Worm (Caenorhabditis elegans): Measurements from ENCODE around the gene ceph-41.

DNA sequence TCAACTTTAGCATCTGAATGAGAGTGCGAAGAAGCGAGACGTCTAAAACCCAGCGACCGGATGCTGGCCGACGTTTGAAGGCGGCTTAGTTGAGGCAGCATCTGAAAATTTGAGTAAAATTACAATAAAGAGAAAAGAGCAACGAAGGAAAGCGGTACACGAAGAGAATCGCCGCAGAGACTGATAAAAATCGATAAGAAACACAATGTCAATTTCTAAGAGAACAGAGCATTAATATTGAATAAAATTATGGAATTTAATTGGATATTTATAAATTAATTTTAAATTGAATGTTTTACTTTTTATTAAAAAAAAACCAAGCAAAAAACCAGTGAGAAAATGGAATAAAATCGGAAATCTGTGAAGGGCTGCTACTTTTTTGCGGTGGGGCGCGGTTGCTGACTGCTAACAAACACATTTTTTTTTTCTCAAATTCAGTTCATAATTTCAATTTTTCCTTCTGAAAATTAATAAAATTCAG lies 3.2 kb downstream of the ceph-41 start, which contains the start of the genes ndub-11 and moc-3:
- TF ChIP-seq ama-1 (optimal IDR thresholded peaks at IDR 0.05) (no peak), lin-11 (tag; optimal IDR thresholded peaks at IDR 0.05) (no peak), dmd-4 (tag; optimal IDR thresholded peaks at IDR 0.05; ENCODE audit: borderline replicate concordance) (no peak), ceh-9 (tag; optimal IDR thresholded peaks at IDR 0.05) (no peak), pax-1 (tag; optimal IDR thresholded peaks at IDR 0.05) (no peak)

Data from whole organism, late embryonic.